Worm (Caenorhabditis elegans) whole organism, mixed stage, embryonic: Measurements from ENCODE around the gene malt-1.
A peak's percentile ranks its signal among the peaks of the same experiment; 100 is the strongest.
"Not testable (repeated sequence)": the region's sequence is repeated elsewhere in the genome, so short reads cannot be mapped to it uniquely, and the experiment has no call there.

Source experiments
- bed-3 ChIP-seq: fragments of 200-800 bp; sonication (Bioruptor generic); optimal IDR thresholded peaks from 3 replicates; lab custom pipeline; 2018; ENCODE audit warnings: mild to moderate bottlenecking, missing genetic modification characterization, moderate library complexity, missing compliant biosample characterization
- blmp-1 ChIP-seq: fragments of 150-350 bp; optimal IDR thresholded peaks from 2 replicates; lab custom pipeline; 2014; ENCODE audit warnings: missing biosample characterization, missing genetic modification characterization
- ceh-39 ChIP-seq: fragments of 150-350 bp; optimal IDR thresholded peaks from 2 replicates; lab custom pipeline; 2014; ENCODE audit warnings: missing biosample characterization, missing genetic modification characterization
- ceh-43 ChIP-seq: fragments of 200-800 bp; sonication (Bioruptor generic); optimal IDR thresholded peaks from 2 replicates; lab custom pipeline; 2018; ENCODE audit warnings: mild to moderate bottlenecking, missing genetic modification characterization, moderate library complexity, missing compliant biosample characterization
- ceh-83 ChIP-seq: fragments of 200-800 bp; sonication (Bioruptor generic); optimal IDR thresholded peaks from 2 replicates; lab custom pipeline; 2018; ENCODE audit warnings: mild to moderate bottlenecking, missing genetic modification characterization, missing compliant biosample characterization
- ces-1 ChIP-seq: fragments of 150-350 bp; optimal IDR thresholded peaks from 2 replicates; lab custom pipeline; 2014; ENCODE audit warnings: missing biosample characterization, missing genetic modification reagents, missing genetic modification characterization
- cnd-1 ChIP-seq: fragments of 200-800 bp; sonication (Bioruptor generic); optimal IDR thresholded peaks from 2 replicates; lab custom pipeline; 2018; ENCODE audit warnings: mild to moderate bottlenecking, missing genetic modification characterization, missing compliant biosample characterization
- drap-1 ChIP-seq: fragments of 200-800 bp; sonication (Bioruptor generic); optimal IDR thresholded peaks from 3 replicates; lab custom pipeline; 2018; ENCODE audit warnings: mild to moderate bottlenecking, missing genetic modification characterization, missing compliant biosample characterization
- elt-1 ChIP-seq: sonication (generic microtip); optimal IDR thresholded peaks from 2 replicates; lab custom pipeline; 2017; ENCODE audit warnings: missing genetic modification characterization, mild to moderate bottlenecking, missing compliant biosample characterization, antibody characterized with exemption, moderate library complexity, borderline replicate concordance; ENCODE audit not compliant: insufficient read depth
- elt-3 ChIP-seq: fragments of 150-350 bp; optimal IDR thresholded peaks from 2 replicates; lab custom pipeline; 2014; ENCODE audit warnings: missing biosample characterization, missing genetic modification characterization
- ham-2 ChIP-seq: fragments of 200-800 bp; sonication (Bioruptor generic); optimal IDR thresholded peaks from 2 replicates; lab custom pipeline; 2018; ENCODE audit warnings: mild to moderate bottlenecking, missing genetic modification characterization, missing compliant biosample characterization
- hlh-1 ChIP-seq: fragments of 150-350 bp; optimal IDR thresholded peaks from 2 replicates; lab custom pipeline; 2014; ENCODE audit warnings: missing biosample characterization, missing genetic modification reagents, missing genetic modification characterization
- lin-13 ChIP-seq: fragments of 150-350 bp; optimal IDR thresholded peaks from 2 replicates; lab custom pipeline; 2014; ENCODE audit warnings: missing biosample characterization, missing genetic modification characterization
- lin-32 ChIP-seq: fragments of 200-800 bp; sonication (Bioruptor generic); optimal IDR thresholded peaks from 2 replicates; lab custom pipeline; 2018; ENCODE audit warnings: mild to moderate bottlenecking, missing genetic modification characterization, missing compliant biosample characterization
- lsy-2 ChIP-seq: fragments of 150-350 bp; optimal IDR thresholded peaks from 2 replicates; lab custom pipeline; 2014; ENCODE audit warnings: missing biosample characterization, missing genetic modification characterization
- mab-5 ChIP-seq: fragments of 150-350 bp; optimal IDR thresholded peaks from 2 replicates; lab custom pipeline; 2014; ENCODE audit warnings: missing biosample characterization, missing genetic modification characterization
- mep-1 ChIP-seq: fragments of 150-350 bp; optimal IDR thresholded peaks from 2 replicates; lab custom pipeline; 2017; ENCODE audit warnings: missing biosample characterization, missing genetic modification reagents, missing genetic modification characterization, inconsistent platforms
- mls-2 ChIP-seq: sonication (generic microtip); optimal IDR thresholded peaks from 2 replicates; lab custom pipeline; 2016; ENCODE audit warnings: mild to moderate bottlenecking, missing genetic modification characterization, moderate library complexity, missing compliant biosample characterization
- nhr-12 ChIP-seq: fragments of 150-350 bp; optimal IDR thresholded peaks from 2 replicates; lab custom pipeline; 2014; ENCODE audit warnings: missing biosample characterization, missing genetic modification characterization
- nhr-2 ChIP-seq: fragments of 150-350 bp; optimal IDR thresholded peaks from 2 replicates; lab custom pipeline; 2014; ENCODE audit warnings: missing biosample characterization, missing genetic modification characterization
- nhr-237 ChIP-seq: fragments of 150-350 bp; optimal IDR thresholded peaks from 2 replicates; lab custom pipeline; 2014; ENCODE audit warnings: missing biosample characterization, missing genetic modification characterization
- nhr-76 ChIP-seq: sonication (generic microtip); optimal IDR thresholded peaks from 2 replicates; lab custom pipeline; 2017; ENCODE audit warnings: missing biosample characterization, missing genetic modification characterization
- pha-4 ChIP-seq: fragments of 150-350 bp; optimal IDR thresholded peaks from 2 replicates; lab custom pipeline; 2018; ENCODE audit warnings: missing biosample characterization, missing genetic modification reagents, missing genetic modification characterization
- sem-2 ChIP-seq: fragments of 200-800 bp; sonication (Bioruptor generic); optimal IDR thresholded peaks from 2 replicates; lab custom pipeline; 2018; ENCODE audit warnings: mild to moderate bottlenecking, missing genetic modification characterization, missing compliant biosample characterization
- snpc-4 ChIP-seq: fragments of 150-350 bp; optimal IDR thresholded peaks from 2 replicates; lab custom pipeline; 2014; ENCODE audit warnings: missing biosample characterization, missing genetic modification characterization
- sptf-1 ChIP-seq: sonication (generic microtip); optimal IDR thresholded peaks from 2 replicates; lab custom pipeline; 2017; ENCODE audit warnings: mild to moderate bottlenecking, missing genetic modification characterization, moderate library complexity, missing compliant biosample characterization
- tbx-8 ChIP-seq: fragments of 200-800 bp; sonication (Bioruptor generic); optimal IDR thresholded peaks from 2 replicates; lab custom pipeline; 2018; ENCODE audit warnings: mild to moderate bottlenecking, missing genetic modification characterization, moderate library complexity, missing compliant biosample characterization
- unc-120 ChIP-seq: sonication (generic microtip); optimal IDR thresholded peaks from 2 replicates; lab custom pipeline; 2017; ENCODE audit warnings: missing genetic modification characterization, missing compliant biosample characterization; ENCODE audit not compliant: poor library complexity, severe bottlenecking
- unc-62 ChIP-seq: fragments of 150-350 bp; optimal IDR thresholded peaks from 2 replicates; lab custom pipeline; 2014; ENCODE audit warnings: missing biosample characterization, missing genetic modification reagents, missing genetic modification characterization
- zip-8 ChIP-seq: fragments of 150-350 bp; optimal IDR thresholded peaks from 2 replicates; lab custom pipeline; 2014; ENCODE audit warnings: missing biosample characterization, missing genetic modification characterization
- ztf-11 ChIP-seq: fragments of 150-350 bp; optimal IDR thresholded peaks from 2 replicates; lab custom pipeline; 2014; ENCODE audit warnings: missing biosample characterization, missing genetic modification characterization

The malt-1 gene

DNA sequence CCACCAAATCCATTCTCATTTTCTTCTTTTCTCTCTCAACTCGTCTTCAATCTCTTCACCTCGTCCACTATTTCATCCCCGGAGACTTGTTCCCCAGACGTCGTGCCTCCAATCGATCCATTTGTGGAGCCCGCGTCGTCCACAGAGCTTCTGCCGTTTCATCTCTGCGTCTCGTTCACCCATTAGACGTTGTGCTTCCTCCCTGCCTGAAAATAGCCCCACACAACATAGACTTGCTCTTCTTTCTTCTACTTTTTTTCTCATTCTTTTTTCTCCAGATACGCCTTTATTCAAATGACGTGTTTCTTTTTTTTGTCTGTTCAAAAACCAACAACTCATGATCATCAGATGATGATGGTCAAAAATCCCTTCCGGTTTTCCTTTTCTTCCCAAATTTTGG, 41.8 kb upstream of the malt-1 start:
- TF ChIP-seq ces-1 (peak; percentile 71), nhr-237 (tag; lab: Kevin White, UChicago) (no peak)

DNA sequence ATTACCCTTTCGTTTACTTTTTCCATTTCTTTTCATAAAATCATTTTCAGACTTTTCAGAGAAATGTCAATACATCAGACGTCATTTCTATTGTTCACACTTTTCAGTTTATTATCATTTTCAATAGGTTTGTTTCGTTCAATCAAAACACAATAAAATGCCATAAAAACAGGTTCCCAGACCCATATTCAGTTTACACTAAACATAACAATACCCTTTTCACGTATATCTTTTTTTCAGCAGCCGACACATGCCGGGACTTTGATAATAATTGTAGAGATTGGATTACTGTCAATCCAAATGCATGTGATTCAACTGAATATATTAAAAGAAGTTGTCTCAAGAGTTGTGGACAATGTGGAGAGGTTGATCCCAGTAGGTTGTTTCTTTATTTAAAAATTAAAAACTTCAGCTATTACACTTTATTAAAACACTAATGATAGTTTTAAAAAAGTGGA, 38.8 kb upstream of the malt-1 start, which contains the start of gene C15F1.1:
Gene C15F1.1, plus strand, starts transcription at position 51 of the 458 bp plus-strand sequence.
- TF ChIP-seq nhr-2 (tag; lab: Kevin White, UChicago) (no peak), mab-5 (tag; lab: Kevin White, UChicago) (no peak), pha-4 (tag; lab: Kevin White, UChicago) (no peak), lsy-2 (tag; lab: Kevin White, UChicago) (no peak), lin-32 (no peak), ztf-11 (no peak), mls-2 (no peak), ceh-39 (tag; lab: Kevin White, UChicago) (no peak), cnd-1 (no peak), ceh-83 (GFP tag; lab: Kevin White, UChicago) (no peak), tbx-8 (GFP tag; lab: Kevin White, UChicago) (no peak), ham-2 (GFP tag; lab: Kevin White, UChicago) (no peak), snpc-4 (no peak), zip-8 (tag; lab: Kevin White, UChicago) (no peak), drap-1 (GFP tag; lab: Kevin White, UChicago) (no peak), lin-13 (tag; lab: Kevin White, UChicago) (no peak), nhr-76 (tag; lab: Kevin White, UChicago) (no peak)

DNA sequence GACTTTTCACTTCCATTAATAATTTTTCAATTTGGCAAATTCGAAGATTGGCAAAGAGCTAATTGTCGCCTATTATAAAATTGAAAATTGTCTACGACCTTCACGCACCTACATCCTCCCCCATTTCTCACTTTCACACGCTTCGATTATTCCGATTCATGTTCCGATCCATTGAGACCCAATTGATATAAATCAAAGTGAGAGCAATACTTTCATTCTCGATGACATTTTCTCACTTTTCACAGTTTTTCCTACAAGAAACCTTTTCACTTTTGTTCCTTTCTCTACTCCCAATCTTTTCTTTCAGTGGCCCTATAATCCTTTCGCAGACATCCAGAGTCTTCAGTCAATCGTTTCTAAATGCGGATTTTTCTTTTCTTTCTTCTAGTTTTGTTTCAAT, 28.5 kb upstream of the malt-1 start, which contains the start of gene C15F1.2:
Gene C15F1.2, plus strand, starts transcription at position 308 of the 400 bp plus-strand sequence.
- TF ChIP-seq mab-5 (tag; lab: Kevin White, UChicago) (no peak), blmp-1 (tag; lab: Kevin White, UChicago) (peak; percentile 44)

DNA sequence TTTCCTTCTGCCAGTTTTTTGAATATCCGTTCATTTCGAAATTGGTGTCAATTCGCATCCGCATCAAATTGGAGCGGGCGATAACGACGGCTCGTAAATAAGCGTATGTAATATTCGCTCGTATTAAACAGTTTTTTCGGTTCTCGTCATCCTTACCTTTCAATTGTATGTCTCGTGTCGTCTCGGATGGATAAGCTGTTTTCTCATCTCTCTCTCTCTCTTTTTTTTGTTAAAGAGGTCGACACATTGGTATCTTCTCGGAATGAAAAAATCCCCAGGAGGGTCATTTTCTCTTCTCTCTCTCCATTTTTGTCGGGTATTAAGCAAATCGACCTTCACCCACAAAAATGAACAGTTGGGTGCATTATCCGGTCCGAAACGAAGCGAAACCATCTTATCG, 27.8 kb upstream of the malt-1 start:
- TF ChIP-seq tbx-8 (GFP tag; lab: Kevin White, UChicago) (no peak), ham-2 (GFP tag; lab: Kevin White, UChicago) (no peak), bed-3 (GFP tag; lab: Kevin White, UChicago) (no peak), nhr-237 (tag; lab: Kevin White, UChicago) (no peak)

DNA sequence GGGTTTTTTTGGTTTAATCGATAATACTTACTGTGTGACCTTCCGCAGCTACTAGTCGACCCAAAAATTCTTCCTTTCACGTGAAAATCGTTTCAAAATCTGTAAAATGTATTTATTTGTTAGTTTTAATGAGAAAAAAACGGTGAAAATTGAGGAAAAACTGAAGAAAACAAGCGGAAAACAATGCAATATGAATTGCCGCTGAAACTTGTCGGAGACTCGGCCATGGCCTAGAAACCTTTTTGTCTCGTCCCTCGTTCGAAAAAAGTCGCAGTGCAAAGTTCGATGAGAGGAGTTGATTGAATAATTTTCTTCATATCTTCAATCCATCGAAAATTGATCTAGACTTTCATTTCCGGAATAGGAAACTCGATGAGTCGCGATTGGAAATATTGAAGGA, 26.6 kb upstream of the malt-1 start, which contains the start of gene C15F1.8:
Gene C15F1.8, minus strand, starts transcription at position 101 of the 400 bp plus-strand sequence.
- TF ChIP-seq unc-120; pha-4 (tag; lab: Kevin White, UChicago); nhr-12: not testable (repeated sequence)

DNA sequence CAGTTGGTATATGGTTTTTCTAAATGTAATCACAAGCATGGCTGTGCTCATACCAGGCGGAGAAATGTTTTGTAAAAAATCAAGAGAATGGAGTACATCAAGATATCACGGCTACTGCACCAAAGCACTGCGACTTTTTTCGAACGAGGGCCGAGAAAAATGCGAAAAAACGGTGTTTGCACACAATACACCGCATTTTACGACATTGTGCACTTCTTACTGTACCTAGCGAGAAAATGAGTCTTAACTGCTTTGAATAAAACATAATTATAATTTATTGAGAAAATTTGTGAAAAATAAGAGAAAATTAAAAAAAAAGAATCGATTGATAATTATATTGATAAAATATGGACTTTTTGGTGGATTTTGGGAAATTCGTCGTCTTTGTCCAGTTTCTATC, 24.6 kb upstream of the malt-1 start:
- TF ChIP-seq mep-1 (tag; lab: Kevin White, UChicago) (peak; percentile 3), zip-8 (tag; lab: Kevin White, UChicago) (no peak), sptf-1 (no peak), lsy-2 (tag; lab: Kevin White, UChicago) (peak; percentile 82), drap-1 (GFP tag; lab: Kevin White, UChicago) (no peak), nhr-2 (tag; lab: Kevin White, UChicago) (no peak)

DNA sequence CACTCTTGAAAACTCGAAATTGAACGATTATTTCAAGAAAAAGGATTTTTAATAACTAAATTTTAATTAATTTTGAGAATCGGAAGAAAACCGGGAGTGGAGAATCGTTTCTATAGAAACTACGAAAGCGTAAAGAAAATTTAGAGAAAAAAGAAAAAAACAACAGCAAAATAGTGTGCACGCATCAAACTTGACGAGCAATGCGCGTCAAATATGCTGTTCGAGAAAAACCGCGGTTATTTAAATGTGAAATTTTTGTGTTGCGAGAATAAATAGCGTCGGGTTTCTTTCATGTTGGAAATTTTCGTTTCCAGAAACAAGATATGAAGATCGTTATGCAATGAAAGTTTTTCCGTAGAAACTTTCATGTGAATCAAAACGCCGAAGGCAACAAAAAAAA, 22.9 kb upstream of the malt-1 start:
- TF ChIP-seq hlh-1 (tag; lab: Kevin White, UChicago) (no peak), unc-62 (no peak), ceh-39 (tag; lab: Kevin White, UChicago) (peak; percentile 14), nhr-12 (no peak), lin-32 (no peak), pha-4 (tag; lab: Kevin White, UChicago) (peak; percentile 50), sem-2 (GFP tag; lab: Kevin White, UChicago) (no peak), ceh-43 (no peak), ces-1 (peak; percentile 50), blmp-1 (tag; lab: Kevin White, UChicago) (no peak), mep-1 (tag; lab: Kevin White, UChicago) (peak; percentile 26), bed-3 (GFP tag; lab: Kevin White, UChicago) (no peak), drap-1 (GFP tag; lab: Kevin White, UChicago) (no peak), lin-13 (tag; lab: Kevin White, UChicago) (peak; percentile 17), zip-8 (tag; lab: Kevin White, UChicago) (no peak), elt-1 (tag; lab: Kevin White, UChicago) (no peak), nhr-237 (tag; lab: Kevin White, UChicago) (peak; percentile 40), nhr-2 (tag; lab: Kevin White, UChicago) (no peak), lsy-2 (tag; lab: Kevin White, UChicago) (peak; percentile 68), elt-3 (tag; lab: Kevin White, UChicago) (no peak), mab-5 (tag; lab: Kevin White, UChicago) (no peak), ceh-83 (GFP tag; lab: Kevin White, UChicago) (no peak), snpc-4 (no peak)
